Worm (Caenorhabditis elegans): ENCODE results near the gene spas-1.

- no peak for TF ChIP-seq daf-19 (GFP tag; conservative IDR thresholded peaks at IDR 0.05)
- peak; percentile 73 for TF ChIP-seq aha-1 (tag)
- no peak for TF ChIP-seq lir-3 (tag; optimal IDR thresholded peaks at IDR 0.05)
- no peak for TF ChIP-seq hlh-30 (tag; optimal IDR thresholded peaks at IDR 0.05; ENCODE audit: insufficient read depth)
- peak in 1 of 2 experiments; percentile 100 for TF ChIP-seq unc-62 (GFP tag; optimal IDR thresholded peaks at IDR 0.05 in 1 of 2)
- TF ChIP-seq unc-62 (tag; optimal IDR thresholded peaks at IDR 0.05) = no peak
Observed at ce11 chrV:9218214-9218613, 42.6 kb downstream of the spas-1 start.

Measured in whole organism, L4 larva.